Worm (Caenorhabditis elegans): ENCODE data around the gene T07A9.12.
A peak's percentile ranks its signal among the peaks of the same experiment; 100 is the strongest.

DNA sequence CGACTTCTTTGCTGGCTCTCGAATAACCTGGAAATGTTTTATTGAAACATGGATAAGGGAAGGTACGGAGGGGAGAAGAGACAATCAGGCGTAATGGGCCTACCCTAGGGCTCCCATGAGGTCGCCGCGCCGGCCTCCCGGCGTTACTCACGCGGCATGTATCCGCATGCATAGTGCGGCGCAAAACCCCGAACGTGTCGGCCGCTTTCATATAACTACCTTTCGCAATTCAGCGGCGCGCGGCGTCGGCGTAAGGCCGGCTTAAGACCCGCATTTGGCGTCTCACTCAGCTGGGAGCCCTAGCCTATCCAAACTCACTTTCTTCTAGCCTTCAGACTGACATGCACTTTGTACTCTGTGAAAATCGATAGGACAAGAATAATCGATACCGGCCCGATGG, 51.4 kb downstream of the T07A9.12 start:
- TF ChIP-seq ref-1 (GFP tag; conservative IDR thresholded peaks at IDR 0.05) (no peak), flt-1 (GFP tag; IDR thresholded peaks at IDR 0.05) (no peak), tab-1 (GFP tag; IDR thresholded peaks at IDR 0.05) (0 out of 2 replicates have a peak, but pooled peaks have one; percentile 67), T22C8.4 (GFP tag; IDR thresholded peaks at IDR 0.05) (no peak), ztf-29 (GFP tag; IDR thresholded peaks at IDR 0.05) (no peak), klf-2 (GFP tag; conservative IDR thresholded peaks at IDR 0.05) (no peak)

Measured in whole organism, midembryonic.